Worm (Caenorhabditis elegans) whole organism, mixed stage, embryonic: ENCODE data around the gene K09C4.10.

Experiments
- M03D4.4 ChIP-seq: sonication (generic microtip); optimal IDR thresholded peaks from 2 replicates; lab custom pipeline; 2017; ENCODE audit warnings: mild to moderate bottlenecking, missing genetic modification characterization, missing compliant biosample characterization
- ceh-83 ChIP-seq: fragments of 200-800 bp; sonication (Bioruptor generic); optimal IDR thresholded peaks from 2 replicates; lab custom pipeline; 2018; ENCODE audit warnings: mild to moderate bottlenecking, missing genetic modification characterization, missing compliant biosample characterization
- mep-1 ChIP-seq: fragments of 150-350 bp; optimal IDR thresholded peaks from 2 replicates; lab custom pipeline; 2017; ENCODE audit warnings: missing biosample characterization, missing genetic modification reagents, missing genetic modification characterization, inconsistent platforms
- nhr-28 ChIP-seq: fragments of 150-350 bp; optimal IDR thresholded peaks from 2 replicates; lab custom pipeline; 2014; ENCODE audit warnings: missing biosample characterization, missing genetic modification characterization
- nhr-76 ChIP-seq: sonication (generic microtip); optimal IDR thresholded peaks from 2 replicates; lab custom pipeline; 2017; ENCODE audit warnings: missing biosample characterization, missing genetic modification characterization
- pha-4 ChIP-seq: fragments of 150-350 bp; optimal IDR thresholded peaks from 2 replicates; lab custom pipeline; 2018; ENCODE audit warnings: missing biosample characterization, missing genetic modification reagents, missing genetic modification characterization
- snpc-4 ChIP-seq: fragments of 150-350 bp; optimal IDR thresholded peaks from 2 replicates; lab custom pipeline; 2014; ENCODE audit warnings: missing biosample characterization, missing genetic modification characterization
- unc-62 ChIP-seq: fragments of 150-350 bp; optimal IDR thresholded peaks from 2 replicates; lab custom pipeline; 2014; ENCODE audit warnings: missing biosample characterization, missing genetic modification reagents, missing genetic modification characterization
- zip-8 ChIP-seq: fragments of 150-350 bp; optimal IDR thresholded peaks from 2 replicates; lab custom pipeline; 2014; ENCODE audit warnings: missing biosample characterization, missing genetic modification characterization

DNA sequence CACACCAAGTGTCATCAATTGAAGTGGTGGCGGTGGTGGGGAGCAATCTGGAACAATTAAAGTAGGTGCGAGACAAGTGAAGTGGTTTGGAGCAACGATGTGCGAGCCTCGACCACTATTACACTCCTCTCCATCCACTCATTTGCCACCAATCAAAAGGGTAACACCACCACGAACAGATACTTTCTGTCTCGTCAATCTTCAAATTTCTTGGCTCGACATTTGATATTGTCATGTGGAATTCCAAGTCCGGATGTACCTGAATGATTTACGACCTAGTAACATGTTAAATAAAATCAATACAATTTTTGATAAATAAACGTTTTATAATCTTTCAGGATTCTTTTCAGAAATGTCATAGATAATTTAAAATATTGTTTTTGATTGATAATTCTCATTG lies 9.2 kb downstream of the K09C4.10 start, which contains the start of gene sul-1:
- no peak for TF ChIP-seq zip-8 (tag; lab: Kevin White, UChicago)
- TF ChIP-seq nhr-28 (tag; lab: Kevin White, UChicago), result no peak
- TF ChIP-seq snpc-4 (tag; lab: Kevin White, UChicago), result no peak
- peak; percentile 11 for TF ChIP-seq unc-62 (GFP tag; lab: Kevin White, UChicago)
- TF ChIP-seq M03D4.4, result no peak
- no peak for TF ChIP-seq mep-1 (tag; lab: Kevin White, UChicago)
- no peak for TF ChIP-seq ceh-83 (GFP tag; lab: Kevin White, UChicago)
- no peak for TF ChIP-seq nhr-76 (tag; lab: Kevin White, UChicago)
- no peak for TF ChIP-seq pha-4 (tag; lab: Kevin White, UChicago)
